Worm (Caenorhabditis elegans) whole organism, L1 larva: ENCODE measurements around the gene ufc-1.
A peak's percentile ranks its signal among the peaks of the same experiment; 100 is the strongest.

ENCODE experiments used
- aly-2 ChIP-seq: fragments of 150-350 bp; optimal IDR thresholded peaks from 2 replicates; lab custom pipeline; 2014; ENCODE audit warnings: missing biosample characterization, missing genetic modification characterization
- ama-1 ChIP-seq: fragments of 150-350 bp; optimal IDR thresholded peaks from 2 replicates; lab custom pipeline; 2014
- ceh-63 ChIP-seq: fragments of 200-800 bp; sonication (Bioruptor generic); optimal IDR thresholded peaks from 2 replicates; lab custom pipeline; 2018; ENCODE audit warnings: mild to moderate bottlenecking, missing genetic modification characterization, missing compliant biosample characterization
- ceh-82 ChIP-seq, 3 experiments: fragments of 150-350 bp in 1 of 3; sonication (generic microtip) in 2 of 3; optimal IDR thresholded peaks; 2 replicates each; lab custom pipeline; 2014 to 2017; ENCODE audit warnings: missing biosample characterization in 3 of 3, missing genetic modification characterization in 3 of 3
- ceh-88 ChIP-seq: fragments of 200-800 bp; sonication (Bioruptor generic); IDR thresholded peaks from 2 replicates; pipeline ENCODE4 v1.3.6; 2022; ENCODE audit warnings: missing genetic modification characterization, missing compliant biosample characterization
- ceh-90 ChIP-seq: sonication (generic microtip); optimal IDR thresholded peaks from 2 replicates; lab custom pipeline; 2016; ENCODE audit warnings: missing genetic modification characterization, missing compliant biosample characterization
- ces-1 ChIP-seq: fragments of 150-350 bp; optimal IDR thresholded peaks from 2 replicates; lab custom pipeline; 2014; ENCODE audit warnings: missing biosample characterization, missing genetic modification reagents, missing genetic modification characterization
- dpl-1 ChIP-seq, 3 experiments: fragments of 150-350 bp in 2 of 3; sonication (generic microtip) in 1 of 3; optimal IDR thresholded peaks; 2 replicates each; lab custom pipeline; 2014 to 2017; ENCODE audit warnings: missing biosample characterization in 3 of 3, missing genetic modification characterization in 3 of 3, missing genetic modification reagents in 3 of 3
- dsc-1 ChIP-seq: sonication (generic microtip); optimal IDR thresholded peaks from 2 replicates; lab custom pipeline; 2016; ENCODE audit warnings: mild to moderate bottlenecking, missing genetic modification characterization, missing compliant biosample characterization
- efl-1 ChIP-seq, 4 experiments: fragments of 150-350 bp; optimal IDR thresholded peaks in 3 of 4; peaks in 1 of 4; 1 replicate in 1 of 4; 2 replicates in 3 of 4; lab custom pipeline; 2014; ENCODE audit warnings: missing biosample characterization in 2 of 4, missing genetic modification characterization in 2 of 4, missing genetic modification reagents in 2 of 4
- elt-2 ChIP-seq: sonication (generic microtip); optimal IDR thresholded peaks from 2 replicates; lab custom pipeline; 2016; ENCODE audit warnings: missing genetic modification characterization, mild to moderate bottlenecking, inconsistent platforms, missing compliant biosample characterization, missing genetic modification reagents
- ets-5 ChIP-seq: fragments of 200-800 bp; sonication (Bioruptor generic); IDR thresholded peaks from 2 replicates; pipeline ENCODE4 v1.3.6; 2022; ENCODE audit warnings: missing genetic modification characterization, missing compliant biosample characterization
- fkh-8 ChIP-seq: sonication (generic microtip); optimal IDR thresholded peaks from 2 replicates; lab custom pipeline; 2016; ENCODE audit warnings: mild to moderate bottlenecking, missing genetic modification characterization, missing compliant biosample characterization
- fos-1 ChIP-seq: fragments of 150-350 bp; optimal IDR thresholded peaks from 2 replicates; lab custom pipeline; 2014; ENCODE audit warnings: missing biosample characterization, missing genetic modification characterization
- hlh-17 ChIP-seq: fragments of 200-800 bp; sonication (Bioruptor generic); optimal IDR thresholded peaks from 2 replicates; lab custom pipeline; 2018; ENCODE audit warnings: missing genetic modification characterization, mild to moderate bottlenecking, missing compliant biosample characterization, moderate library complexity, borderline replicate concordance
- hlh-4 ChIP-seq: sonication (generic microtip); optimal IDR thresholded peaks from 2 replicates; lab custom pipeline; 2016; ENCODE audit warnings: mild to moderate bottlenecking, missing genetic modification characterization, missing compliant biosample characterization
- lin-13 ChIP-seq: fragments of 150-350 bp; optimal IDR thresholded peaks from 2 replicates; lab custom pipeline; 2014; ENCODE audit warnings: missing biosample characterization, missing genetic modification reagents, missing genetic modification characterization
- lin-14 ChIP-seq: fragments of 200-800 bp; sonication (Bioruptor generic); optimal IDR thresholded peaks from 2 replicates; lab custom pipeline; 2018; ENCODE audit warnings: mild to moderate bottlenecking, missing genetic modification characterization, moderate library complexity, missing compliant biosample characterization
- lin-39 ChIP-seq: fragments of 150-350 bp; optimal IDR thresholded peaks from 2 replicates; lab custom pipeline; 2014; ENCODE audit warnings: missing biosample characterization, missing genetic modification reagents, missing genetic modification characterization
- lir-3 ChIP-seq: sonication (generic microtip); optimal IDR thresholded peaks from 2 replicates; lab custom pipeline; 2016; ENCODE audit warnings: mild to moderate bottlenecking, missing genetic modification characterization, moderate library complexity, missing compliant biosample characterization; ENCODE audit not compliant: poor library complexity
- lsy-2 ChIP-seq, 2 experiments: fragments of 150-350 bp; optimal IDR thresholded peaks; 2 replicates each; lab custom pipeline; 2014; ENCODE audit warnings: missing biosample characterization in 2 of 2, missing genetic modification characterization in 2 of 2
- mef-2 ChIP-seq: fragments of 150-350 bp; optimal IDR thresholded peaks from 2 replicates; lab custom pipeline; 2014; ENCODE audit warnings: missing biosample characterization, missing genetic modification characterization
- mep-1 ChIP-seq: fragments of 150-350 bp; optimal IDR thresholded peaks from 2 replicates; lab custom pipeline; 2014; ENCODE audit warnings: missing biosample characterization, missing genetic modification characterization
- nhr-11 ChIP-seq: fragments of 150-350 bp; optimal IDR thresholded peaks from 2 replicates; lab custom pipeline; 2014; ENCODE audit warnings: missing biosample characterization, missing genetic modification characterization
- nhr-12 ChIP-seq: sonication (generic microtip); optimal IDR thresholded peaks from 2 replicates; lab custom pipeline; 2017; ENCODE audit warnings: missing biosample characterization, missing genetic modification characterization
- nhr-237 ChIP-seq: fragments of 150-350 bp; optimal IDR thresholded peaks from 2 replicates; lab custom pipeline; 2014; ENCODE audit warnings: missing biosample characterization, missing genetic modification characterization
- nhr-47 ChIP-seq: sonication (generic microtip); optimal IDR thresholded peaks from 2 replicates; lab custom pipeline; 2016; ENCODE audit warnings: mild to moderate bottlenecking, missing genetic modification characterization, moderate library complexity, missing compliant biosample characterization
- nhr-71 ChIP-seq: sonication (generic microtip); optimal IDR thresholded peaks from 2 replicates; lab custom pipeline; 2016; ENCODE audit warnings: mild to moderate bottlenecking, missing genetic modification characterization, moderate library complexity, missing compliant biosample characterization
- nhr-85 ChIP-seq: sonication (generic microtip); peaks from one replicate; lab custom pipeline; 2016; ENCODE audit warnings: missing genetic modification characterization, inconsistent platforms, missing compliant biosample characterization
- pax-3 ChIP-seq: fragments of 200-800 bp; sonication (Bioruptor generic); optimal IDR thresholded peaks from 2 replicates; lab custom pipeline; 2018; ENCODE audit warnings: mild to moderate bottlenecking, missing genetic modification characterization, moderate library complexity, missing compliant biosample characterization
- pqm-1 ChIP-seq: sonication (generic microtip); optimal IDR thresholded peaks from 3 replicates; lab custom pipeline; 2017; ENCODE audit warnings: missing biosample characterization, missing genetic modification characterization
- rnt-1 ChIP-seq: sonication (generic microtip); optimal IDR thresholded peaks from 2 replicates; lab custom pipeline; 2016; ENCODE audit warnings: mild to moderate bottlenecking, missing genetic modification characterization, moderate library complexity, missing compliant biosample characterization
- sptf-1 ChIP-seq: fragments of 150-350 bp; optimal IDR thresholded peaks from 2 replicates; lab custom pipeline; 2014; ENCODE audit warnings: missing biosample characterization, missing genetic modification characterization
- sup-37 ChIP-seq: fragments of 200-800 bp; sonication (Bioruptor generic); optimal IDR thresholded peaks from 2 replicates; lab custom pipeline; 2018; ENCODE audit warnings: mild to moderate bottlenecking, missing genetic modification characterization, missing compliant biosample characterization
- swsn-7 ChIP-seq: sonication (generic microtip); optimal IDR thresholded peaks from 2 replicates; lab custom pipeline; 2016; ENCODE audit warnings: missing genetic modification characterization, missing compliant biosample characterization
- unc-130 ChIP-seq: fragments of 150-350 bp; optimal IDR thresholded peaks from 2 replicates; lab custom pipeline; 2017; ENCODE audit warnings: missing biosample characterization, missing genetic modification characterization, inconsistent platforms
- unc-30 ChIP-seq: sonication (generic microtip); optimal IDR thresholded peaks from 2 replicates; lab custom pipeline; 2017; ENCODE audit warnings: missing biosample characterization, missing genetic modification characterization
- xbp-1 ChIP-seq: sonication (generic microtip); optimal IDR thresholded peaks from 2 replicates; lab custom pipeline; 2016; ENCODE audit warnings: missing genetic modification characterization, missing compliant biosample characterization
- zag-1 ChIP-seq: fragments of 150-350 bp; optimal IDR thresholded peaks from 2 replicates; lab custom pipeline; 2014; ENCODE audit warnings: missing biosample characterization, missing genetic modification characterization
- zip-4 ChIP-seq: fragments of 200-800 bp; sonication (Bioruptor generic); optimal IDR thresholded peaks from 2 replicates; lab custom pipeline; 2018; ENCODE audit warnings: mild to moderate bottlenecking, missing genetic modification characterization, moderate library complexity, missing compliant biosample characterization
- ztf-11 ChIP-seq, 2 experiments: sonication (generic microtip); optimal IDR thresholded peaks; 2 replicates each; lab custom pipeline; 2016 to 2017; ENCODE audit warnings: missing genetic modification characterization in 2 of 2, missing biosample characterization in 1 of 2, missing compliant biosample characterization in 1 of 2
- ztf-4 ChIP-seq: fragments of 150-350 bp; optimal IDR thresholded peaks from 2 replicates; lab custom pipeline; 2014; ENCODE audit warnings: missing biosample characterization, missing genetic modification characterization

Gene ufc-1

DNA sequence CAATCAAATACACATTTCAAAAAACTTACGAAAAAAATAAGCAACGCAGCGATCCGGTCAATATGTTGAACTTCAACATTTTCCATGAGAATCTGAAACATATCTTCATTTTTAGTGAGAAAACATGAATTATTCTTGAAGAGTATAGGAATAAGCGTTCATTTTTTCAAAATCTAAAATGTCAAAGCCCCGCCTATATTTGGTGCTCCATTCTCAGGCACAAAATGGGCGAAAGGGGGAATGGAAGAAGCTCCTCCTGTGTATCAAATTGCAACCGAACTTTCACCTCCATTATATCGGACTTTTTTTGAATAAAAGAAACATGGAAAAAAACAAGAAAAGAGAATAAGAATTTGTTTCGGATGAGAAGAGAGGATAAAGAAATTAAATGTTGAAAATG lies 24.7 kb upstream of the ufc-1 start, which contains the start of gene srx-45:
Gene srx-45, minus strand, starts transcription at position 101 of the 400 bp plus-strand sequence.
- no peak for TF ChIP-seq ets-5 (GFP tag; lab: Robert Waterston, UW)
- no peak for TF ChIP-seq hlh-17 (GFP tag; lab: Kevin White, UChicago)
- no peak for TF ChIP-seq ceh-82 (tag; optimal IDR thresholded peaks at IDR 0.05; lab: Kevin White, UChicago)
- TF ChIP-seq pax-3 (tag; lab: Kevin White, UChicago): no peak
- TF ChIP-seq aly-2 (tag; lab: Kevin White, UChicago): no peak
- no peak for TF ChIP-seq zag-1 (tag; lab: Kevin White, UChicago)
- TF ChIP-seq xbp-1: no peak
- no peak for TF ChIP-seq hlh-4 (tag; lab: Kevin White, UChicago)
- TF ChIP-seq mef-2 (tag; lab: Kevin White, UChicago): no peak
- TF ChIP-seq nhr-47 (tag; lab: Kevin White, UChicago): no peak
- no peak for TF ChIP-seq ceh-88 (GFP tag; lab: Robert Waterston, UW)
- no peak for TF ChIP-seq lin-14 (GFP tag; lab: Kevin White, UChicago)
- no peak for TF ChIP-seq unc-130
- TF ChIP-seq ces-1 (GFP tag; lab: Kevin White, UChicago): no peak
- TF ChIP-seq ama-1 (lab: Kevin White, UChicago): no peak
- TF ChIP-seq nhr-85 (tag; lab: Kevin White, UChicago): no peak
- no peak for TF ChIP-seq swsn-7
- TF ChIP-seq mep-1: no peak

- TF ChIP-seq ztf-4 (no peak), zip-4 (GFP tag; lab: Kevin White, UChicago) (no peak), ceh-63 (GFP tag; lab: Kevin White, UChicago) (no peak), lin-39 (tag; lab: Kevin White, UChicago) (no peak), pax-3 (tag; lab: Kevin White, UChicago) (no peak), nhr-71 (peak; percentile 67), sptf-1 (tag; lab: Kevin White, UChicago) (no peak), hlh-17 (GFP tag; lab: Kevin White, UChicago) (no peak), fkh-8 (peak; percentile 59), lir-3 (no peak), nhr-11 (tag; lab: Kevin White, UChicago) (peak; percentile 60), swsn-7 (peak; percentile 10), lin-14 (GFP tag; lab: Kevin White, UChicago) (peak; percentile 44), dpl-1 (GFP tag; optimal IDR thresholded peaks at IDR 0.05; lab: Kevin White, UChicago) (no peak), lsy-2 (tag; optimal IDR thresholded peaks at IDR 0.05; lab: Kevin White, UChicago) (peak in 1 of 2 experiments; percentile 15), nhr-47 (tag; lab: Kevin White, UChicago) (peak; percentile 55), rnt-1 (tag; lab: Kevin White, UChicago) (no peak)
These were observed 21.5 kb upstream of the ufc-1 start for ce11 chrIII:9309840-9310239.

ce11 chrIII:9314476-9314875 lies 16.8 kb upstream of the ufc-1 start, which contains the start of gene C40H1.8:
C40H1.8 (plus strand) TSS chrIII:9314717.
- TF ChIP-seq nhr-12 (no peak), lin-14 (GFP tag; lab: Kevin White, UChicago) (peak; percentile 7), elt-2 (tag; lab: Kevin White, UChicago) (peak; percentile 39)

DNA sequence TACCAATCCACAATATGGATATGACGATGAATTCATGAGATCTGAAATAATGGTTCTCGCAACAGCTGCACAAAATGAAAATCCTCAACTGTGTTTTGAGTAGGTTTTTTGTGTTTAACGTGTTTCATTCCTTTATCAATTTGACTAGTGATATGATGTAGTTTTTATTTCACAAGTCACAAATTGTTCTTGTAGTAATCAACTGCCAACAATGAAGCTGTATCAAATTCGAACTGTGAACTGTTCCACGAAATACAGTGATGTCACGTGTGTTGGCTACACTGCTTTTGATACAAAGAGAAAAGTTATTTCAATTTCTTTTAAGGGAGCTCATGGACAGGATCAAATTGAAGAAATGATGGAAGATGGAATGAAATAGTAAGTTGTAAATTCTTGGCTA lies 16.1 kb upstream of the ufc-1 start:
- TF ChIP-seq fos-1 (no peak), zag-1 (tag; lab: Kevin White, UChicago) (no peak), elt-2 (tag; lab: Kevin White, UChicago) (peak; percentile 13), lin-13 (GFP tag; lab: Kevin White, UChicago) (no peak), unc-130 (no peak)
- TF ChIP-seq, all 84 proteins: peak for 1

DNA sequence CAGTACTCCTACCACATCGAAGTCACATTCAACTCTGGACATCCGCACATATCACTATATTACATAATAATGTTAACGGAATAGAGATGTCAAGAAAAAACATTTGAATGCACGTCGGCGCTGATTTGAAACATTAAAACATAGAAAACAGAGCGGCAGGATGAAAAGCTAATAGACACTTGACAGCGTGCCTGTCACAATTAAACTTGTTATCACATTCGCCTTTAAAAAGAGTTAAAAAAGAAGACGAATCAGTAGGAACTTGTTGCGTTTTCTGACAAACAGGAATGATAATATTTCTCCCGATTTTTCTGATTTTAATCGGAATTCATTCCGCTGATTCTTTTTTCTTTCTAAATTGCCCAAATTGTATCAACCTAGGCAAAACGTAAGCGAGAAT lies 13.7 kb upstream of the ufc-1 start:
- no peak for TF ChIP-seq dsc-1 (tag; lab: Kevin White, UChicago)
- no peak for TF ChIP-seq fos-1
- no peak for TF ChIP-seq pqm-1
- TF ChIP-seq ceh-90 (tag; lab: Kevin White, UChicago): no peak
- TF ChIP-seq zag-1 (tag; lab: Kevin White, UChicago): no peak
- no peak for TF ChIP-seq pax-3 (tag; lab: Kevin White, UChicago)
- TF ChIP-seq lsy-2 (tag; optimal IDR thresholded peaks at IDR 0.05; lab: Kevin White, UChicago): no peak
- TF ChIP-seq mef-2 (tag; lab: Kevin White, UChicago): no peak
- TF ChIP-seq sup-37 (GFP tag; lab: Kevin White, UChicago): no peak
- no peak for TF ChIP-seq nhr-11 (tag; lab: Kevin White, UChicago)
- TF ChIP-seq nhr-237 (tag; lab: Kevin White, UChicago): no peak
- no peak for TF ChIP-seq unc-30 (tag; lab: Kevin White, UChicago)
- no peak for TF ChIP-seq efl-1 (optimal IDR thresholded peaks at IDR 0.05; lab: Kevin White, UChicago)
- no peak for TF ChIP-seq efl-1 (GFP tag; optimal IDR thresholded peaks at IDR 0.05 in 1 of 2; lab: Kevin White, UChicago)
- TF ChIP-seq nhr-85 (tag; lab: Kevin White, UChicago): no peak
- no peak for TF ChIP-seq fkh-8
- TF ChIP-seq ztf-11 (tag; optimal IDR thresholded peaks at IDR 0.05; lab: Kevin White, UChicago): no peak
